Worm (Caenorhabditis elegans): ENCODE data around the gene C15H9.9.

The C15H9.9 gene

ce11 chrX:6097551-6097950 lies 30.5 kb downstream of the C15H9.9 start, which contains the start of gene C15H9.4 (continued):
- TF ChIP-seq nhr-20 (tag; optimal IDR thresholded peaks at IDR 0.05) = peak; percentile 62
- peak; percentile 75 for TF ChIP-seq rnt-1 (tag; optimal IDR thresholded peaks at IDR 0.05)
- peak; percentile 58 for TF ChIP-seq egl-13 (tag; optimal IDR thresholded peaks at IDR 0.05)
- peak; percentile 62 for TF ChIP-seq swsn-7 (tag; optimal IDR thresholded peaks at IDR 0.05)
- TF ChIP-seq sox-4 (tag; optimal IDR thresholded peaks at IDR 0.05) = peak; percentile 30
- TF ChIP-seq lsy-2 (tag; optimal IDR thresholded peaks at IDR 0.05) = peak; percentile 19 to 46
- peak; percentile 78 for TF ChIP-seq lin-14 (GFP tag; optimal IDR thresholded peaks at IDR 0.05)
- no peak for TF ChIP-seq mef-2 (tag; optimal IDR thresholded peaks at IDR 0.05)
- TF ChIP-seq dsc-1 (tag; optimal IDR thresholded peaks at IDR 0.05) = peak; percentile 46
- no peak for TF ChIP-seq blmp-1 (tag; optimal IDR thresholded peaks at IDR 0.05)
- no peak for TF ChIP-seq nhr-76 (tag; optimal IDR thresholded peaks at IDR 0.05)
- no peak for TF ChIP-seq lin-13 (GFP tag; optimal IDR thresholded peaks at IDR 0.05)
- TF ChIP-seq snu-23 (GFP tag; optimal IDR thresholded peaks at IDR 0.05) = peak; percentile 67
- TF ChIP-seq nhr-19 (GFP tag; conservative IDR thresholded peaks at IDR 0.05) = peak; percentile 41; the same call in 1 of the 2 replicates
- TF ChIP-seq lin-39 (tag; optimal IDR thresholded peaks at IDR 0.05) = no peak
- TF ChIP-seq irx-1 (tag; optimal IDR thresholded peaks at IDR 0.05) = no peak
- no peak for TF ChIP-seq tlp-1 (tag; optimal IDR thresholded peaks at IDR 0.05)
- no peak for TF ChIP-seq pqm-1 (tag; optimal IDR thresholded peaks at IDR 0.05)
- TF ChIP-seq ceh-82 (tag; optimal IDR thresholded peaks at IDR 0.05) = peak; percentile 30 to 58 (median 51)
- peak; percentile 29; the same call in 1 of the 2 replicates for TF ChIP-seq isw-1 (GFP tag; IDR thresholded peaks at IDR 0.05)
- TF ChIP-seq lin-15B (tag; optimal IDR thresholded peaks at IDR 0.05) = no peak
- TF ChIP-seq skn-1 (tag; optimal IDR thresholded peaks at IDR 0.05) = peak; percentile 21
- no peak for TF ChIP-seq fkh-10 (GFP tag; optimal IDR thresholded peaks at IDR 0.05)
- peak; percentile 98 for TF ChIP-seq xbp-1 (tag; optimal IDR thresholded peaks at IDR 0.05)
- TF ChIP-seq nhr-85 (tag) = peak; percentile 54
- no peak for TF ChIP-seq ceh-63 (GFP tag; optimal IDR thresholded peaks at IDR 0.05)
- peak; percentile 26 for TF ChIP-seq vab-15 (tag; optimal IDR thresholded peaks at IDR 0.05)
- TF ChIP-seq ztf-11 (tag; optimal IDR thresholded peaks at IDR 0.05) = peak in 1 of 2 experiments; percentile 37
- TF ChIP-seq nhr-90 (tag; optimal IDR thresholded peaks at IDR 0.05; ENCODE audit: poor library complexity) = peak; percentile 30
- peak; percentile 23 to 28 for TF ChIP-seq efl-1 (optimal IDR thresholded peaks at IDR 0.05)
- TF ChIP-seq efl-1 (GFP tag; optimal IDR thresholded peaks at IDR 0.05 in 1 of 2) = peak in 1 of 2 experiments; percentile 60
- TF ChIP-seq mep-1 (tag; optimal IDR thresholded peaks at IDR 0.05) = peak; percentile 21

- TF ChIP-seq xbp-1 (tag; optimal IDR thresholded peaks at IDR 0.05) (peak; percentile 76), nhr-237 (tag; optimal IDR thresholded peaks at IDR 0.05) (no peak), lsy-2 (tag; optimal IDR thresholded peaks at IDR 0.05) (peak in 1 of 2 experiments; percentile 28), grh-1 (GFP tag; IDR thresholded peaks at IDR 0.05) (no peak), pax-3 (tag; optimal IDR thresholded peaks at IDR 0.05) (no peak), ztf-11 (tag; optimal IDR thresholded peaks at IDR 0.05) (no peak), mep-1 (tag; optimal IDR thresholded peaks at IDR 0.05) (peak; percentile 33)
These were observed 35.0 kb downstream of the C15H9.9 start, which contains the start of gene C15H9.5 for ce11 chrX:6093046-6093445. TSS of gene C15H9.5 (plus strand) at chrX:6093300.

- TF ChIP-seq rnt-1 (tag; optimal IDR thresholded peaks at IDR 0.05) (peak; percentile 29), efl-1 (optimal IDR thresholded peaks at IDR 0.05) (no peak), efl-1 (GFP tag; optimal IDR thresholded peaks at IDR 0.05 in 1 of 2) (no peak), lsy-2 (tag; optimal IDR thresholded peaks at IDR 0.05) (no peak), dpl-1 (GFP tag; optimal IDR thresholded peaks at IDR 0.05) (no peak), fkh-8 (tag; optimal IDR thresholded peaks at IDR 0.05) (no peak), egl-13 (tag; optimal IDR thresholded peaks at IDR 0.05) (no peak), ztf-4 (tag; optimal IDR thresholded peaks at IDR 0.05) (no peak), aha-1 (tag; optimal IDR thresholded peaks at IDR 0.05) (no peak), mep-1 (tag; optimal IDR thresholded peaks at IDR 0.05) (no peak), C04F5.9 (tag; optimal IDR thresholded peaks at IDR 0.05) (no peak), ama-1 (optimal IDR thresholded peaks at IDR 0.05) (no peak), blmp-1 (tag; optimal IDR thresholded peaks at IDR 0.05) (peak; percentile 72), elt-3 (tag; optimal IDR thresholded peaks at IDR 0.05) (peak in 1 of 6 experiments; percentile 21), nhr-85 (tag) (peak; percentile 69)
These were observed 35.5 kb downstream of the C15H9.9 start for ce11 chrX:6092533-6092932.
